Worm (Caenorhabditis elegans) whole organism, L1 larva: ENCODE measurements around the gene tkr-3.

Experiments
- C04F5.9 ChIP-seq: sonication (generic microtip); optimal IDR thresholded peaks from 2 replicates; lab custom pipeline; 2016; ENCODE audit warnings: missing genetic modification characterization, missing compliant biosample characterization
- C34B4.2 ChIP-seq: sonication (generic microtip); optimal IDR thresholded peaks from 2 replicates; lab custom pipeline; 2017; ENCODE audit warnings: mild to moderate bottlenecking, missing genetic modification characterization, missing compliant biosample characterization
- aly-2 ChIP-seq: fragments of 150-350 bp; optimal IDR thresholded peaks from 2 replicates; lab custom pipeline; 2014; ENCODE audit warnings: missing biosample characterization, missing genetic modification characterization
- blmp-1 ChIP-seq: fragments of 150-350 bp; optimal IDR thresholded peaks from 2 replicates; lab custom pipeline; 2014; ENCODE audit warnings: missing biosample characterization, missing genetic modification characterization
- ceh-63 ChIP-seq: fragments of 200-800 bp; sonication (Bioruptor generic); optimal IDR thresholded peaks from 2 replicates; lab custom pipeline; 2018; ENCODE audit warnings: mild to moderate bottlenecking, missing genetic modification characterization, missing compliant biosample characterization
- ceh-82 ChIP-seq, 3 experiments: fragments of 150-350 bp in 1 of 3; sonication (generic microtip) in 2 of 3; optimal IDR thresholded peaks; 2 replicates each; lab custom pipeline; 2014 to 2017; ENCODE audit warnings: missing biosample characterization in 3 of 3, missing genetic modification characterization in 3 of 3
- ceh-90 ChIP-seq: sonication (generic microtip); optimal IDR thresholded peaks from 2 replicates; lab custom pipeline; 2016; ENCODE audit warnings: missing genetic modification characterization, missing compliant biosample characterization
- ces-1 ChIP-seq: fragments of 150-350 bp; optimal IDR thresholded peaks from 2 replicates; lab custom pipeline; 2014; ENCODE audit warnings: missing biosample characterization, missing genetic modification reagents, missing genetic modification characterization
- dpl-1 ChIP-seq, 3 experiments: fragments of 150-350 bp in 2 of 3; sonication (generic microtip) in 1 of 3; optimal IDR thresholded peaks; 2 replicates each; lab custom pipeline; 2014 to 2017; ENCODE audit warnings: missing biosample characterization in 3 of 3, missing genetic modification characterization in 3 of 3, missing genetic modification reagents in 3 of 3
- dsc-1 ChIP-seq: sonication (generic microtip); optimal IDR thresholded peaks from 2 replicates; lab custom pipeline; 2016; ENCODE audit warnings: mild to moderate bottlenecking, missing genetic modification characterization, missing compliant biosample characterization
- egl-13 ChIP-seq: sonication (generic microtip); optimal IDR thresholded peaks from 2 replicates; lab custom pipeline; 2016; ENCODE audit warnings: missing genotype, missing genetic modification reagents, missing genetic modification characterization, missing compliant biosample characterization
- elt-2 ChIP-seq: sonication (generic microtip); optimal IDR thresholded peaks from 2 replicates; lab custom pipeline; 2016; ENCODE audit warnings: missing genetic modification characterization, mild to moderate bottlenecking, inconsistent platforms, missing compliant biosample characterization, missing genetic modification reagents
- elt-3 ChIP-seq, 6 experiments: fragments of 150-350 bp in 1 of 6; sonication (generic microtip); optimal IDR thresholded peaks; 2 replicates each; lab custom pipeline; 2017 to 2018; ENCODE audit warnings: missing biosample characterization in 6 of 6, missing genetic modification characterization in 6 of 6, inconsistent platforms in 1 of 6
- ets-5 ChIP-seq: fragments of 200-800 bp; sonication (Bioruptor generic); IDR thresholded peaks from 2 replicates; pipeline ENCODE4 v1.3.6; 2022; ENCODE audit warnings: missing genetic modification characterization, missing compliant biosample characterization
- fkh-10 ChIP-seq: sonication (generic microtip); optimal IDR thresholded peaks from 2 replicates; lab custom pipeline; 2017; ENCODE audit warnings: missing biosample characterization, missing genetic modification reagents, missing genetic modification characterization
- fkh-8 ChIP-seq: sonication (generic microtip); optimal IDR thresholded peaks from 2 replicates; lab custom pipeline; 2016; ENCODE audit warnings: mild to moderate bottlenecking, missing genetic modification characterization, missing compliant biosample characterization
- fos-1 ChIP-seq: fragments of 150-350 bp; optimal IDR thresholded peaks from 2 replicates; lab custom pipeline; 2014; ENCODE audit warnings: missing biosample characterization, missing genetic modification characterization
- hlh-17 ChIP-seq: fragments of 200-800 bp; sonication (Bioruptor generic); optimal IDR thresholded peaks from 2 replicates; lab custom pipeline; 2018; ENCODE audit warnings: missing genetic modification characterization, mild to moderate bottlenecking, missing compliant biosample characterization, moderate library complexity, borderline replicate concordance
- hpl-2 ChIP-seq: fragments of 150-350 bp; optimal IDR thresholded peaks from 2 replicates; lab custom pipeline; 2014; ENCODE audit warnings: missing biosample characterization, missing genetic modification reagents, missing genetic modification characterization
- isw-1 ChIP-seq: fragments of 200-800 bp; sonication (Bioruptor generic); IDR thresholded peaks from 2 replicates; pipeline ENCODE4 v1.3.6; 2022; ENCODE audit warnings: missing genetic modification characterization, missing compliant biosample characterization
- lin-13 ChIP-seq: fragments of 150-350 bp; optimal IDR thresholded peaks from 2 replicates; lab custom pipeline; 2014; ENCODE audit warnings: missing biosample characterization, missing genetic modification reagents, missing genetic modification characterization
- lin-14 ChIP-seq: fragments of 200-800 bp; sonication (Bioruptor generic); optimal IDR thresholded peaks from 2 replicates; lab custom pipeline; 2018; ENCODE audit warnings: mild to moderate bottlenecking, missing genetic modification characterization, moderate library complexity, missing compliant biosample characterization
- lin-15B ChIP-seq: fragments of 150-350 bp; sonication (generic microtip); optimal IDR thresholded peaks from 3 replicates; lab custom pipeline; 2014; ENCODE audit warnings: missing biosample characterization, missing genetic modification characterization
- lin-35 ChIP-seq, 2 experiments: fragments of 150-350 bp; optimal IDR thresholded peaks; 2 replicates each; lab custom pipeline; 2014; ENCODE audit warnings: missing biosample characterization in 2 of 2, missing genetic modification characterization in 2 of 2, missing genetic modification reagents in 2 of 2
- lin-39 ChIP-seq: fragments of 150-350 bp; optimal IDR thresholded peaks from 2 replicates; lab custom pipeline; 2014; ENCODE audit warnings: missing biosample characterization, missing genetic modification reagents, missing genetic modification characterization
- lir-3 ChIP-seq: sonication (generic microtip); optimal IDR thresholded peaks from 2 replicates; lab custom pipeline; 2016; ENCODE audit warnings: mild to moderate bottlenecking, missing genetic modification characterization, moderate library complexity, missing compliant biosample characterization; ENCODE audit not compliant: poor library complexity
- lsy-2 ChIP-seq, 2 experiments: fragments of 150-350 bp; optimal IDR thresholded peaks; 2 replicates each; lab custom pipeline; 2014; ENCODE audit warnings: missing biosample characterization in 2 of 2, missing genetic modification characterization in 2 of 2
- mab-9 ChIP-seq: fragments of 200-800 bp; sonication (Bioruptor generic); IDR thresholded peaks from 2 replicates; pipeline ENCODE4 v1.3.6; 2022; ENCODE audit warnings: missing genetic modification reagents, missing genetic modification characterization, missing compliant biosample characterization
- mef-2 ChIP-seq: fragments of 150-350 bp; optimal IDR thresholded peaks from 2 replicates; lab custom pipeline; 2014; ENCODE audit warnings: missing biosample characterization, missing genetic modification characterization
- nhr-12 ChIP-seq: sonication (generic microtip); optimal IDR thresholded peaks from 2 replicates; lab custom pipeline; 2017; ENCODE audit warnings: missing biosample characterization, missing genetic modification characterization
- nhr-19 ChIP-seq: fragments of 200-800 bp; sonication (Bioruptor generic); conservative IDR thresholded peaks from 2 replicates; pipeline ENCODE4 v1.3.6; 2022; ENCODE audit warnings: missing genetic modification characterization, missing compliant biosample characterization
- nhr-20 ChIP-seq: sonication (generic microtip); optimal IDR thresholded peaks from 2 replicates; lab custom pipeline; 2016; ENCODE audit warnings: mild to moderate bottlenecking, missing genetic modification characterization, missing compliant biosample characterization
- nhr-47 ChIP-seq: sonication (generic microtip); optimal IDR thresholded peaks from 2 replicates; lab custom pipeline; 2016; ENCODE audit warnings: mild to moderate bottlenecking, missing genetic modification characterization, moderate library complexity, missing compliant biosample characterization
- nhr-71 ChIP-seq: sonication (generic microtip); optimal IDR thresholded peaks from 2 replicates; lab custom pipeline; 2016; ENCODE audit warnings: mild to moderate bottlenecking, missing genetic modification characterization, moderate library complexity, missing compliant biosample characterization
- nhr-76 ChIP-seq: sonication (generic microtip); optimal IDR thresholded peaks from 2 replicates; lab custom pipeline; 2017; ENCODE audit warnings: missing biosample characterization, missing genetic modification characterization
- nhr-77 ChIP-seq: fragments of 150-350 bp; optimal IDR thresholded peaks from 2 replicates; lab custom pipeline; 2014; ENCODE audit warnings: missing biosample characterization, missing genetic modification characterization
- nhr-84 ChIP-seq: sonication (generic microtip); optimal IDR thresholded peaks from 2 replicates; lab custom pipeline; 2017; ENCODE audit warnings: missing biosample characterization, missing genetic modification characterization
- nhr-85 ChIP-seq: sonication (generic microtip); peaks from one replicate; lab custom pipeline; 2016; ENCODE audit warnings: missing genetic modification characterization, inconsistent platforms, missing compliant biosample characterization
- nhr-90 ChIP-seq: sonication (generic microtip); optimal IDR thresholded peaks from 2 replicates; lab custom pipeline; 2016; ENCODE audit warnings: mild to moderate bottlenecking, missing genetic modification characterization, missing compliant biosample characterization; ENCODE audit not compliant: poor library complexity
- pax-3 ChIP-seq: fragments of 200-800 bp; sonication (Bioruptor generic); optimal IDR thresholded peaks from 2 replicates; lab custom pipeline; 2018; ENCODE audit warnings: mild to moderate bottlenecking, missing genetic modification characterization, moderate library complexity, missing compliant biosample characterization
- pqm-1 ChIP-seq: sonication (generic microtip); optimal IDR thresholded peaks from 3 replicates; lab custom pipeline; 2017; ENCODE audit warnings: missing biosample characterization, missing genetic modification characterization
- rnt-1 ChIP-seq: sonication (generic microtip); optimal IDR thresholded peaks from 2 replicates; lab custom pipeline; 2016; ENCODE audit warnings: mild to moderate bottlenecking, missing genetic modification characterization, moderate library complexity, missing compliant biosample characterization
- snpc-4 ChIP-seq: fragments of 150-350 bp; optimal IDR thresholded peaks from 2 replicates; lab custom pipeline; 2014; ENCODE audit warnings: missing biosample characterization, missing genetic modification characterization
- snu-23 ChIP-seq: sonication (generic microtip); optimal IDR thresholded peaks from 2 replicates; lab custom pipeline; 2016; ENCODE audit warnings: missing genetic modification characterization, missing compliant biosample characterization
- tlp-1 ChIP-seq: fragments of 150-350 bp; optimal IDR thresholded peaks from 2 replicates; lab custom pipeline; 2014; ENCODE audit warnings: missing biosample characterization, missing genetic modification characterization
- unc-130 ChIP-seq: fragments of 150-350 bp; optimal IDR thresholded peaks from 2 replicates; lab custom pipeline; 2017; ENCODE audit warnings: missing biosample characterization, missing genetic modification characterization, inconsistent platforms
- xbp-1 ChIP-seq: sonication (generic microtip); optimal IDR thresholded peaks from 2 replicates; lab custom pipeline; 2016; ENCODE audit warnings: missing genetic modification characterization, missing compliant biosample characterization
- ztf-11 ChIP-seq, 2 experiments: sonication (generic microtip); optimal IDR thresholded peaks; 2 replicates each; lab custom pipeline; 2016 to 2017; ENCODE audit warnings: missing genetic modification characterization in 2 of 2, missing biosample characterization in 1 of 2, missing compliant biosample characterization in 1 of 2
- ztf-4 ChIP-seq: fragments of 150-350 bp; optimal IDR thresholded peaks from 2 replicates; lab custom pipeline; 2014; ENCODE audit warnings: missing biosample characterization, missing genetic modification characterization

Gene tkr-3

ce11 chrIV:5134798-5135197 is 12.9 kb upstream of the tkr-3 start:
- peak; percentile 5 to 16 for TF ChIP-seq lin-35 (GFP tag; optimal IDR thresholded peaks at IDR 0.05; lab: Kevin White, UChicago)
- no peak for TF ChIP-seq nhr-90 (tag; lab: Kevin White, UChicago)
- TF ChIP-seq hlh-17 (GFP tag; lab: Kevin White, UChicago), result no peak
- no peak for TF ChIP-seq snpc-4 (tag; lab: Kevin White, UChicago)
- TF ChIP-seq nhr-85 (tag; lab: Kevin White, UChicago), result peak; percentile 57
- TF ChIP-seq blmp-1, result peak; percentile 22
- peak; percentile 59 for TF ChIP-seq fos-1 (tag; lab: Kevin White, UChicago)
- TF ChIP-seq hpl-2, result no peak
- no peak for TF ChIP-seq fkh-10 (GFP tag; lab: Kevin White, UChicago)
- no peak for TF ChIP-seq elt-3 (tag; optimal IDR thresholded peaks at IDR 0.05; lab: Kevin White, UChicago)
- no peak for TF ChIP-seq nhr-84 (tag; lab: Kevin White, UChicago)
- TF ChIP-seq ces-1 (GFP tag; lab: Kevin White, UChicago), result no peak
- TF ChIP-seq nhr-12 (tag; lab: Kevin White, UChicago), result no peak
- no peak for TF ChIP-seq dsc-1 (tag; lab: Kevin White, UChicago)
- TF ChIP-seq ets-5 (GFP tag; lab: Robert Waterston, UW), result no peak
- no peak for TF ChIP-seq aly-2 (tag; lab: Kevin White, UChicago)
- no peak for TF ChIP-seq nhr-71 (tag; lab: Kevin White, UChicago)
- no peak for TF ChIP-seq xbp-1 (tag; lab: Kevin White, UChicago)
- TF ChIP-seq C04F5.9 (tag; lab: Kevin White, UChicago), result no peak
- TF ChIP-seq dpl-1 (GFP tag; optimal IDR thresholded peaks at IDR 0.05; lab: Kevin White, UChicago), result no peak
- no peak for TF ChIP-seq ztf-11 (tag; optimal IDR thresholded peaks at IDR 0.05; lab: Kevin White, UChicago)
- TF ChIP-seq isw-1, result no peak
- no peak for TF ChIP-seq lin-15B (tag; lab: Kevin White, UChicago)
- no peak for TF ChIP-seq ztf-4 (tag; lab: Kevin White, UChicago)
- TF ChIP-seq unc-130, result no peak
- TF ChIP-seq egl-13 (tag; lab: Kevin White, UChicago), result no peak
- no peak for TF ChIP-seq lin-13 (GFP tag; lab: Kevin White, UChicago)
- no peak for TF ChIP-seq mef-2 (tag; lab: Kevin White, UChicago)
- TF ChIP-seq elt-2 (tag; lab: Kevin White, UChicago), result no peak
- no peak for TF ChIP-seq lir-3
- TF ChIP-seq rnt-1 (tag; lab: Kevin White, UChicago), result no peak
- no peak for TF ChIP-seq ceh-90 (tag; lab: Kevin White, UChicago)
- no peak for TF ChIP-seq C34B4.2 (tag; lab: Kevin White, UChicago)
- peak; percentile 59 for TF ChIP-seq lin-14 (GFP tag; lab: Kevin White, UChicago)
- TF ChIP-seq nhr-76 (tag; lab: Kevin White, UChicago), result no peak
- TF ChIP-seq pax-3 (tag; lab: Kevin White, UChicago), result no peak
- TF ChIP-seq ceh-82 (tag; optimal IDR thresholded peaks at IDR 0.05; lab: Kevin White, UChicago), result no peak

ce11 chrIV:5133791-5134370 is 12.0 kb upstream of the tkr-3 start:
- TF ChIP-seq lin-13 (GFP tag; lab: Kevin White, UChicago) (no peak), nhr-19 (GFP tag; lab: Robert Waterston, UW) (no peak), nhr-76 (tag; lab: Kevin White, UChicago) (no peak), fkh-8 (no peak), mab-9 (GFP tag; lab: Robert Waterston, UW) (no peak), nhr-47 (tag; lab: Kevin White, UChicago) (peak; percentile 28), lin-14 (GFP tag; lab: Kevin White, UChicago) (peak; percentile 70), nhr-71 (tag; lab: Kevin White, UChicago) (peak; percentile 53), snu-23 (GFP tag; lab: Kevin White, UChicago) (peak; percentile 31), pqm-1 (no peak), blmp-1 (peak; percentile 92), nhr-20 (tag; lab: Kevin White, UChicago) (no peak), fkh-10 (GFP tag; lab: Kevin White, UChicago) (no peak), ztf-11 (tag; optimal IDR thresholded peaks at IDR 0.05; lab: Kevin White, UChicago) (peak in 1 of 2 experiments; percentile 16), nhr-90 (tag; lab: Kevin White, UChicago) (no peak), tlp-1 (tag; lab: Kevin White, UChicago) (no peak), hpl-2 (no peak), rnt-1 (tag; lab: Kevin White, UChicago) (no peak), ceh-63 (no peak), pax-3 (tag; lab: Kevin White, UChicago) (no peak), ets-5 (GFP tag; lab: Robert Waterston, UW) (no peak), ceh-90 (tag; lab: Kevin White, UChicago) (no peak), nhr-77 (tag; lab: Kevin White, UChicago) (no peak), isw-1 (no peak), lsy-2 (tag; optimal IDR thresholded peaks at IDR 0.05; lab: Kevin White, UChicago) (peak; percentile 15 to 53), lin-39 (tag; lab: Kevin White, UChicago) (no peak)
